Worm (Caenorhabditis elegans): ENCODE data around the gene K11H12.9.

K11H12.9 gene

DNA sequence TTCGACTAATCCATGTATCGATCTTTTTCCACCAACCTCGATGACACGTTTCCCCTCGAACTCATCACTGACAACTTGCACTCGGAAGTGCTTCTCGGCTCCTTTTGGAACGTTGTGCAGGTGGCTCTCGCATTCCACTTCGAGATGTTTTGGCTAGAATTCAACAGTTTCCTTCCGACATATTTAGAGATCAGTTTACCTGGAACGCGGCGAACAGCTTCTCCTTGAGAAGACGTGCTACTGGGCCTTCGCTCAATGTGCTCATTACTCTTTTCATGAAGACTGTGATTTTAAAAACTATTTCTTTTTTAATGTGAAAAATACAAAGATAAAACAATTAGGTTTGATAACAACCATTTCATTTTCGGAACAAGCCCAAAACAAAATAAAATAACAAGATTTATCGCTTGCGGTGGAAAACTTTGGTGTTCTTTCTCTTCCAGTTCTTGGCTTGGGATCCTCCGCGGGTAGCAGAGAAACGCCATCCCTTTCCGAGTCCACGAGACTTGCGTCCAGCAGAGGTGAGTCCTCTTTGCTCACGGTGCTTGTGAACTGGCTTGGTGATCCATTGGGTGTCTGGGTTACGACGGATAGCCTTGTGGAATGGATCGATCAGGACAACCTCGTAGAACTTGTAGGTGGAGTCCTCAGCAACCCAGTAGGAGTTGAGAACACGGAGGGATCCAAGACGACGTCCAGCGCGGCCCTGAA, 3.8 kb downstream of the K11H12.9 start, which contains the start of gene K11H12.1:
TSS of gene K11H12.1 (minus strand) at position 284 of the 711 bp plus-strand sequence.
- TF ChIP-seq tbx-7 (tag; optimal IDR thresholded peaks at IDR 0.05) (no peak), Y22D7AL.16 (tag; optimal IDR thresholded peaks at IDR 0.05) (no peak), K02D7.2 (tag; optimal IDR thresholded peaks at IDR 0.05) (no peak), nhr-232 (tag; optimal IDR thresholded peaks at IDR 0.05) (no peak), ceh-18 (tag; optimal IDR thresholded peaks at IDR 0.05) (no peak), ceh-31 (tag; optimal IDR thresholded peaks at IDR 0.05) (no peak), mec-3 (tag; optimal IDR thresholded peaks at IDR 0.05; ENCODE audit: borderline replicate concordance) (no peak), ets-4 (tag; optimal IDR thresholded peaks at IDR 0.05) (no peak), T23F11.4 (GFP tag; optimal IDR thresholded peaks at IDR 0.05) (no peak)

DNA sequence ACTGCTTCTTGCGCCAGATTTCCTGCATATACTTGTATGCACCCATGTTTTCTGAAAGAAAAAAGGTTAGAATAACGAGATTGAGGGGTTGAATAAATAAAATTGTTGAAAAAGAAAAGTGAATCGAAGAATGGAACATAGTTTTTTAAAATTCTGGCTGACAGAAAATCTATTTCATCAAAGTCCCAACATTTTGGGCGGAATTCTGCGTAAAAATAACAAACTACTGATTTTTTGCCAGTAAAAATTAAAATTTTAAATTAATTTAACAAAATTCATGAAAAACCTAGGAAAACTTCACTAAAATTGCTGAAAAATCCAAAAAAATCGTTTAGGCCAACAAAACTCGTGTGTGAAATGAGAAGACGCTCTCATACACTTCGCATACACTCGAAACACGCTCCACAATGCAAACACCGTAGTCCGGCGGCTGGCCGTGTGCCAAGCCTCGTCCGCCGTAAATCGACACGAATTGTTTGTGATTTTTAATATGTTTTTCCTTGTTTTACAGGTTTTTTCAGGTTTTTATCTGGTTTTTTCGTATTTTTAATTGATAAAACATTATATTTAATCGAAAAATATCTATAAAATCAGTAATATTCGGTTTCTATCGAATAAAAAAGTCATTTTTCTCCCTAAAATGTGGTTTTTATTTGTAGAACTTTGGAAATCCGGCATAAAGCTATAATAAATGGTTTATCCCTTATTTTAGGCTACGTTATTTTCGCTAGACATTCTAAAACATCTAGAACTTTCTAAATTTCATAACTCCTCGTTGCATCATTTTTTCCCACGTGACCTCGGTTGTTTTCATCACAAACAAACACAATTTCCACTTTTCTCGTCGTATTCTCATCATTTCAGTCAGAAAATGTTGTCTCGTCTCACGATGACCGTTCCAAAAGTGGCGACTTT, 5.3 kb downstream of the K11H12.9 start, which contains the start of the genes rpl-15 and K11H12.8:
TSS of gene rpl-15 (minus strand) at position 51 of the 915 bp plus-strand sequence.
TSS of gene K11H12.8 (plus strand) at position 865 of the 915 bp plus-strand sequence.
- TF ChIP-seq dmd-4 (tag; optimal IDR thresholded peaks at IDR 0.05; ENCODE audit: borderline replicate concordance) (peak; percentile 47), ceh-34 (tag; optimal IDR thresholded peaks at IDR 0.05) (peak; percentile 100), sox-2 (GFP tag; IDR thresholded peaks at IDR 0.05) (peak; percentile 82), lin-11 (tag; optimal IDR thresholded peaks at IDR 0.05) (peak; percentile 52), rnt-1 (tag; optimal IDR thresholded peaks at IDR 0.05) (peak; percentile 99), odd-2 (tag; optimal IDR thresholded peaks at IDR 0.05) (peak; percentile 19), ztf-16 (tag; optimal IDR thresholded peaks at IDR 0.05) (peak; percentile 97), mec-3 (tag; optimal IDR thresholded peaks at IDR 0.05; ENCODE audit: borderline replicate concordance) (no peak), ceh-6 (GFP tag; optimal IDR thresholded peaks at IDR 0.05) (peak; percentile 73), fax-1 (tag; optimal IDR thresholded peaks at IDR 0.05) (peak; percentile 84), elt-4 (tag; optimal IDR thresholded peaks at IDR 0.05) (no peak), ceh-19 (GFP tag; optimal IDR thresholded peaks at IDR 0.05) (peak; percentile 84), K09A11.1 (tag; optimal IDR thresholded peaks at IDR 0.05; ENCODE audit: insufficient read depth) (peak; percentile 85), hlh-8 (tag; optimal IDR thresholded peaks at IDR 0.05) (peak; percentile 93), syd-9 (tag; optimal IDR thresholded peaks at IDR 0.05) (peak; percentile 89), ets-4 (tag; optimal IDR thresholded peaks at IDR 0.05) (peak; percentile 98), F13H6.1 (tag; optimal IDR thresholded peaks at IDR 0.05) (peak; percentile 92), unc-3 (GFP tag; conservative IDR thresholded peaks at IDR 0.05) (peak; percentile 87), unc-3 (tag; optimal IDR thresholded peaks at IDR 0.05) (peak; percentile 95), ceh-30 (tag; optimal IDR thresholded peaks at IDR 0.05) (peak; percentile 65), fkh-10 (GFP tag; optimal IDR thresholded peaks at IDR 0.05) (peak; percentile 88), pros-1 (tag; optimal IDR thresholded peaks at IDR 0.05) (peak; percentile 90), eyg-1 (tag; optimal IDR thresholded peaks at IDR 0.05) (peak; percentile 82), gmeb-2 (tag; optimal IDR thresholded peaks at IDR 0.05) (peak; percentile 87), ceh-2 (tag; optimal IDR thresholded peaks at IDR 0.05) (peak; percentile 96), elt-2 (tag; optimal IDR thresholded peaks at IDR 0.05) (peak; percentile 98), C38D4.7 (GFP tag; optimal IDR thresholded peaks at IDR 0.05) (peak; percentile 59), ref-2 (tag; optimal IDR thresholded peaks at IDR 0.05) (peak; percentile 99), sdc-2 (tag; optimal IDR thresholded peaks at IDR 0.05) (peak; percentile 85), ceh-14 (tag; optimal IDR thresholded peaks at IDR 0.05) (peak; percentile 98), lim-6 (tag; optimal IDR thresholded peaks at IDR 0.05) (peak; percentile 91), pqm-1 (tag; optimal IDR thresholded peaks at IDR 0.05) (peak; percentile 98), nhr-232 (tag; optimal IDR thresholded peaks at IDR 0.05) (no peak), ahr-1 (tag; optimal IDR thresholded peaks at IDR 0.05) (peak; percentile 88), ceh-22 (tag; optimal IDR thresholded peaks at IDR 0.05) (no peak), pha-4 (tag; optimal IDR thresholded peaks at IDR 0.05) (no peak), fkh-6 (tag; optimal IDR thresholded peaks at IDR 0.05) (peak; percentile 75), npax-4 (tag; optimal IDR thresholded peaks at IDR 0.05) (peak; percentile 18), Y22D7AL.16 (tag; optimal IDR thresholded peaks at IDR 0.05) (peak; percentile 80), unc-42 (tag; optimal IDR thresholded peaks at IDR 0.05) (peak; percentile 94), zip-5 (tag; optimal IDR thresholded peaks at IDR 0.05) (peak; percentile 82), unc-55 (GFP tag; optimal IDR thresholded peaks at IDR 0.05) (peak; percentile 84)
